Fruit fly (Drosophila melanogaster) whole organism, embryonic: Measurements from ENCODE around the gene Tsen54.
A peak's percentile ranks its signal among the peaks of the same experiment; 100 is the strongest.

Source experiments
- ATbp ChIP-seq: fragments of 200-800 bp; sonication (Bioruptor generic); optimal IDR thresholded peaks from 2 replicates; lab custom pipeline; 2017; ENCODE audit warnings: missing biosample characterization, mild to moderate bottlenecking, missing genetic modification characterization, missing genetic modification reagents
- BEAF-32 ChIP-seq: fragments of 200-800 bp; sonication (Bioruptor generic); optimal IDR thresholded peaks from 3 replicates; lab custom pipeline; 2017; ENCODE audit warnings: missing biosample characterization, missing genetic modification characterization, mild to moderate bottlenecking, moderate library complexity, missing genetic modification reagents
- CG10209 ChIP-seq: fragments of 200-800 bp; sonication (Bioruptor generic); optimal IDR thresholded peaks from 3 replicates; lab custom pipeline; 2017; ENCODE audit warnings: missing biosample characterization, mild to moderate bottlenecking, missing genetic modification characterization, missing genetic modification reagents
- CG12769 ChIP-seq: fragments of 200-800 bp; sonication (Bioruptor generic); optimal IDR thresholded peaks from 2 replicates; lab custom pipeline; 2019; ENCODE audit warnings: missing biosample characterization, mild to moderate bottlenecking, missing genetic modification characterization, moderate library complexity
- CG13287 ChIP-seq: fragments of 200-800 bp; sonication (Bioruptor generic); IDR thresholded peaks from 2 replicates; pipeline ENCODE4 v1.3.6; 2022; ENCODE audit warnings: missing biosample characterization, missing genetic modification characterization; ENCODE audit not compliant: partially characterized antibody
- CG13894 ChIP-seq: fragments of 200-800 bp; sonication (Bioruptor generic); optimal IDR thresholded peaks from 3 replicates; lab custom pipeline; 2018; ENCODE audit warnings: missing biosample characterization, mild to moderate bottlenecking, missing genetic modification characterization, moderate library complexity
- CG15514 ChIP-seq: fragments of 200-800 bp; sonication (Bioruptor generic); optimal IDR thresholded peaks from 3 replicates; lab custom pipeline; 2017; ENCODE audit warnings: missing biosample characterization, missing genetic modification characterization, mild to moderate bottlenecking, moderate library complexity, missing genetic modification reagents
- CG34422 ChIP-seq: fragments of 200-800 bp; sonication (Bioruptor generic); IDR thresholded peaks from 3 replicates; pipeline ENCODE4 v1.3.6; 2022; ENCODE audit warnings: missing biosample characterization, missing genetic modification characterization
- CG4617 ChIP-seq: fragments of 200-800 bp; sonication (Bioruptor generic); optimal IDR thresholded peaks from 3 replicates; lab custom pipeline; 2016; ENCODE audit warnings: missing biosample characterization, missing genetic modification characterization, borderline replicate concordance
- CG8089 ChIP-seq: fragments of 200-800 bp; sonication (Bioruptor generic); optimal IDR thresholded peaks from 3 replicates; lab custom pipeline; 2016; ENCODE audit warnings: missing biosample characterization, missing genetic modification characterization
- CG8359 ChIP-seq: fragments of 200-800 bp; sonication (Bioruptor generic); optimal IDR thresholded peaks from 2 replicates; lab custom pipeline; 2017; ENCODE audit warnings: missing biosample characterization, mild to moderate bottlenecking, missing genetic modification characterization, borderline replicate concordance
- CG9437 ChIP-seq: fragments of 200-800 bp; sonication (Bioruptor generic); optimal IDR thresholded peaks from 2 replicates; lab custom pipeline; 2018; ENCODE audit warnings: missing biosample characterization, mild to moderate bottlenecking, missing genetic modification characterization
- CG9797 ChIP-seq: fragments of 200-800 bp; sonication (Bioruptor generic); optimal IDR thresholded peaks from 3 replicates; lab custom pipeline; 2018; ENCODE audit warnings: missing biosample characterization, mild to moderate bottlenecking, missing genetic modification characterization
- Dll ChIP-seq: fragments of 200-800 bp; sonication (Bioruptor generic); IDR thresholded peaks from 4 replicates; pipeline ENCODE4 v1.3.6; 2022; ENCODE audit warnings: missing biosample characterization, missing genetic modification characterization; ENCODE audit not compliant: partially characterized antibody
- Dp ChIP-seq: fragments of 200-800 bp; sonication (Bioruptor generic); optimal IDR thresholded peaks from 2 replicates; lab custom pipeline; 2018; ENCODE audit warnings: missing biosample characterization, mild to moderate bottlenecking, missing genetic modification characterization, moderate library complexity
- E2f2 ChIP-seq: fragments of 200-800 bp; sonication (Bioruptor generic); IDR thresholded peaks from 2 replicates; pipeline ENCODE4 v1.3.6; 2022; ENCODE audit warnings: missing biosample characterization, missing genetic modification characterization
- Ets65A ChIP-seq: fragments of 200-800 bp; sonication (Bioruptor generic); peaks from one replicate; lab custom pipeline; 2016; ENCODE audit warnings: missing biosample characterization, missing genetic modification characterization
- Ets97D ChIP-seq: fragments of 200-800 bp; sonication (Bioruptor generic); optimal IDR thresholded peaks from 3 replicates; lab custom pipeline; 2016; ENCODE audit warnings: missing biosample characterization, missing genetic modification characterization
- Hr3 ChIP-seq: fragments of 200-800 bp; sonication (Bioruptor generic); optimal IDR thresholded peaks from 3 replicates; lab custom pipeline; 2016; ENCODE audit warnings: missing biosample characterization, missing genetic modification characterization
- Lhr ChIP-seq: fragments of 200-800 bp; sonication (Bioruptor generic); optimal IDR thresholded peaks from 3 replicates; lab custom pipeline; 2017; ENCODE audit warnings: mild to moderate bottlenecking, missing biosample characterization, missing genetic modification reagents, missing genetic modification characterization
- MBD-R2 ChIP-seq: fragments of 200-800 bp; sonication (Bioruptor generic); IDR thresholded peaks from 2 replicates; pipeline ENCODE4 v1.3.6; 2022; ENCODE audit warnings: missing biosample characterization, missing genetic modification characterization
- Mes4 ChIP-seq: fragments of 200-800 bp; sonication (Bioruptor generic); optimal IDR thresholded peaks from 2 replicates; lab custom pipeline; 2016; ENCODE audit warnings: missing biosample characterization, missing genetic modification characterization
- Myb ChIP-seq: fragments of 200-800 bp; sonication (Bioruptor generic); optimal IDR thresholded peaks from 2 replicates; lab custom pipeline; 2016; ENCODE audit warnings: missing biosample characterization, missing genetic modification characterization
- Sox100B ChIP-seq: fragments of 200-800 bp; sonication (Bioruptor generic); optimal IDR thresholded peaks from 3 replicates; lab custom pipeline; 2018; ENCODE audit warnings: missing biosample characterization, mild to moderate bottlenecking, missing genetic modification characterization
- Vsx1 ChIP-seq: fragments of 200-800 bp; sonication (Bioruptor generic); optimal IDR thresholded peaks from 2 replicates; lab custom pipeline; 2017; ENCODE audit warnings: missing biosample characterization, mild to moderate bottlenecking, missing genetic modification characterization, missing genetic modification reagents
- bigmax ChIP-seq: fragments of 200-800 bp; sonication (Bioruptor generic); optimal IDR thresholded peaks from 2 replicates; lab custom pipeline; 2018; ENCODE audit warnings: missing biosample characterization, mild to moderate bottlenecking, missing genetic modification characterization
- dan ChIP-seq: fragments of 200-800 bp; sonication (Bioruptor generic); IDR thresholded peaks from 2 replicates; pipeline ENCODE4 v1.3.6; 2022; ENCODE audit warnings: missing biosample characterization, missing genetic modification characterization
- gfzf ChIP-seq: fragments of 200-800 bp; sonication (Bioruptor generic); optimal IDR thresholded peaks from 2 replicates; lab custom pipeline; 2016; ENCODE audit warnings: missing biosample characterization, mild to moderate bottlenecking, missing genetic modification characterization, moderate library complexity
- hbn ChIP-seq: fragments of 200-800 bp; sonication (Bioruptor generic); IDR thresholded peaks from 2 replicates; pipeline ENCODE4 v1.3.6; 2022; ENCODE audit warnings: missing biosample characterization, missing genetic modification characterization; ENCODE audit not compliant: partially characterized antibody
- hkb ChIP-seq, 2 experiments: fragments of 200-800 bp in 1 of 2; fragments of >200 bp in 1 of 2; sonication (Bioruptor generic) in 1 of 2; IDR thresholded peaks in 1 of 2; optimal IDR thresholded peaks in 1 of 2; 2 replicates each; pipeline versions ENCODE4 v1.3.6 to Lab custom; 2017 to 2022; ENCODE audit warnings: missing biosample characterization in 1 of 2, missing genetic modification characterization in 1 of 2
- klu ChIP-seq: fragments of 200-800 bp; sonication (Bioruptor generic); IDR thresholded peaks from 2 replicates; pipeline ENCODE4 v1.3.6; 2022; ENCODE audit warnings: missing biosample characterization, missing genetic modification characterization
- maf-S ChIP-seq: fragments of 200-800 bp; sonication (Bioruptor generic); optimal IDR thresholded peaks from 2 replicates; lab custom pipeline; 2016; ENCODE audit warnings: missing biosample characterization, missing genetic modification characterization
- oc ChIP-seq: fragments of 200-800 bp; sonication (Bioruptor generic); optimal IDR thresholded peaks from 2 replicates; lab custom pipeline; 2018; ENCODE audit warnings: missing biosample characterization, mild to moderate bottlenecking, missing genetic modification characterization, moderate library complexity
- pzg ChIP-seq: fragments of 200-800 bp; sonication (Bioruptor generic); optimal IDR thresholded peaks from 3 replicates; lab custom pipeline; 2018; ENCODE audit warnings: missing biosample characterization, mild to moderate bottlenecking, missing genetic modification characterization, moderate library complexity
- sc ChIP-seq, 3 experiments: fragments of >200 bp in 2 of 3; fragments of 200-800 bp in 1 of 3; sonication (Bioruptor generic) in 1 of 3; optimal IDR thresholded peaks; 2 replicates in 2 of 3; 3 replicates in 1 of 3; lab custom pipeline; 2017; ENCODE audit warnings: mild to moderate bottlenecking in 1 of 3, missing biosample characterization in 1 of 3, missing genetic modification characterization in 1 of 3, missing genetic modification reagents in 1 of 3
- sd ChIP-seq: fragments of 200-800 bp; sonication (Bioruptor generic); optimal IDR thresholded peaks from 3 replicates; lab custom pipeline; 2018; ENCODE audit warnings: missing biosample characterization, mild to moderate bottlenecking, missing genetic modification characterization, moderate library complexity
- seq ChIP-seq: fragments of 200-800 bp; sonication (Bioruptor generic); IDR thresholded peaks from 2 replicates; pipeline ENCODE4 v1.3.6; 2022; ENCODE audit warnings: missing biosample characterization, missing genetic modification characterization
- stwl ChIP-seq: fragments of 200-800 bp; sonication (Bioruptor generic); optimal IDR thresholded peaks from 3 replicates; lab custom pipeline; 2018; ENCODE audit warnings: missing biosample characterization, mild to moderate bottlenecking, missing genetic modification characterization, moderate library complexity
- twi ChIP-seq: fragments of 200-800 bp; optimal IDR thresholded peaks from 2 replicates; lab custom pipeline; 2019; ENCODE audit warnings: missing biosample characterization, mild to moderate bottlenecking, missing genetic modification characterization, moderate library complexity
- vfl ChIP-seq: fragments of 200-800 bp; sonication (Bioruptor generic); optimal IDR thresholded peaks from 2 replicates; lab custom pipeline; 2016; ENCODE audit warnings: missing biosample characterization, missing genetic modification characterization
- zen2 ChIP-seq: fragments of 200-800 bp; sonication (Bioruptor generic); IDR thresholded peaks from 3 replicates; pipeline ENCODE4 v1.3.6; 2022; ENCODE audit warnings: missing biosample characterization, missing genetic modification characterization; ENCODE audit not compliant: partially characterized antibody

The Tsen54 gene

DNA sequence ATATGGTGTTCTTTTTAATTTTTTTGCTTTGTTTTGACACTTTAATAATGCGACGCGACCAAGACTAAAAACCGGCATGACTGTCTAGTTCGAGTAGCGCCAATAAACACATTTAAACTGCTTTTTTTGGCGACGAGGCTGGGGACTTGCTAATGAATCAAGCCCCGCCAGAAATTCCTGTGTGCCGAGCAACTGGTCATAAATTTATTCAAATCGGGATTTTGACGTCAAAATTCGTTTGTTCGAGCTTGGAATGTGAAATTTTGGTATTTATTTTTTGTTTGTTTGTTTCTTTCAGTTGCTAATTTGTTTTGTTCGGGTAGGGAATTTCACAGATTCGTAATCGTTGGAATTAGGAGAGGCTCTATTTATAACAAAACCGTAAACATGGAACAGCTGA lies 2.8 kb downstream of the Tsen54 start:
- TF ChIP-seq sd (tag; lab: Kevin White, UChicago), result peak; percentile 96
- peak; percentile 58 for TF ChIP-seq CG12769 (tag; lab: Kevin White, UChicago)
- no peak for TF ChIP-seq hkb (optimal IDR thresholded peaks at IDR 0.05; lab: Kevin White, UChicago)
- no peak for TF ChIP-seq hkb (GFP tag; IDR thresholded peaks at IDR 0.05; lab: Robert Waterston, UW)

- TF ChIP-seq twi (tag; lab: Kevin White, UChicago) (no peak), Ets65A (GFP tag; lab: Kevin White, UChicago) (peak; percentile 34), CG8089 (GFP tag; lab: Kevin White, UChicago) (no peak), CG12769 (tag; lab: Kevin White, UChicago) (peak; percentile 2), Hr3 (GFP tag; lab: Kevin White, UChicago) (no peak), vfl (GFP tag; lab: Kevin White, UChicago) (no peak), CG13894 (tag; lab: Kevin White, UChicago) (peak; percentile 7)
- TF ChIP-seq, all 482 proteins: peak for 3
These were observed 8.3 kb downstream of the Tsen54 start, which contains the start of gene CG11529 for dm6 chr3L:12197491-12197890. TSS of gene CG11529 (plus strand) at chr3L:12197791.

dm6 chr3L:12193485-12193884 lies 12.3 kb downstream of the Tsen54 start, which contains the start of gene thoc6:
TSS of gene thoc6 (minus strand) at chr3L:12193688.
- TF ChIP-seq stwl (tag; lab: Kevin White, UChicago) (peak; percentile 69), Sox100B (no peak), hbn (no peak), CG9797 (GFP tag; lab: Kevin White, UChicago) (peak; percentile 56), CG10209 (GFP tag; lab: Kevin White, UChicago) (no peak), oc (tag; lab: Kevin White, UChicago) (no peak), Vsx1 (peak; percentile 9), pzg (peak; percentile 58), Myb (GFP tag; lab: Kevin White, UChicago) (peak; percentile 91), CG12769 (tag; lab: Kevin White, UChicago) (no peak), maf-S (GFP tag; lab: Kevin White, UChicago) (no peak), E2f2 (GFP tag; lab: Robert Waterston, UW) (0 out of 2 replicates have a peak, but pooled peaks have one; percentile 38), ATbp (no peak), bigmax (GFP tag; lab: Kevin White, UChicago) (peak; percentile 38), Lhr (GFP tag; lab: Kevin White, UChicago) (peak; percentile 16), CG15514 (GFP tag; lab: Kevin White, UChicago) (no peak), CG34422 (GFP tag; lab: Robert Waterston, UW) (peak; percentile 19; the same call in 1 of the 3 replicates), Dp (GFP tag; lab: Kevin White, UChicago) (peak; percentile 54), MBD-R2 (peak; percentile 77), CG4617 (GFP tag; lab: Kevin White, UChicago) (peak; percentile 7), Mes4 (GFP tag; lab: Kevin White, UChicago) (no peak), CG13287 (GFP tag; lab: Robert Waterston, UW) (peak; percentile 30; the same call in 1 of the 2 replicates), zen2 (GFP tag; lab: Robert Waterston, UW) (no peak), Dll (GFP tag; lab: Robert Waterston, UW) (0 out of 4 replicates have a peak, but pooled peaks have one; percentile 25), seq (no peak), CG8359 (GFP tag; lab: Kevin White, UChicago) (no peak), dan (no peak), Ets97D (GFP tag; lab: Kevin White, UChicago) (peak; percentile 7), Ets65A (GFP tag; lab: Kevin White, UChicago) (peak; percentile 44), CG9437 (GFP tag; lab: Kevin White, UChicago) (peak; percentile 99), gfzf (GFP tag; lab: Kevin White, UChicago) (peak; percentile 75), klu (GFP tag; lab: Robert Waterston, UW) (no peak), sc (optimal IDR thresholded peaks at IDR 0.05; lab: Kevin White, UChicago) (no peak), sc (GFP tag; optimal IDR thresholded peaks at IDR 0.05; lab: Kevin White, UChicago) (no peak), BEAF-32 (GFP tag; lab: Kevin White, UChicago) (peak; percentile 21)
